Worm (Caenorhabditis elegans): Measurements from ENCODE around the gene F18H3.1.

DNA sequence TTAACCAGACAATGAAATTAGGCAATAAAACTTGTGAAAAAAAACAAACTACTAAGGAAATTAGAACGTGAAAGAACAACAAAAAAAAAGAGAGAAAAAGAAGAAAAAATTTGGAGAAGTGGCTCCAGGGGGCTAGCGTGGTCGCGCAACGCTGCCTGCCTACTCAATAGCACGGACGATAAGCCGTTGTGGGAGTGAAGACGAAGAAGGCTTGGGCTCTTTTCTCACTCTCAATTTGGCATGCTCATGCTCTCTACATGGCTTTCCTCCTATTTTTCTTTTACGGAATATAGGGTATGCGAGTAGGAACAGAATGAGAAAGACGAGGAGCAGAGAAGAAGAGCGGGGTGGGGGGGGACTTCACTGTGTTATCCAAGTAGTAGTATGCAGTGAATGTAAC, 17.2 kb upstream of the F18H3.1 start:
- no peak for TF ChIP-seq ztf-3 (GFP tag; optimal IDR thresholded peaks at IDR 0.05)
- TF ChIP-seq ztf-25 (GFP tag; IDR thresholded peaks at IDR 0.05) = no peak
- no peak for TF ChIP-seq dpl-1 (GFP tag; optimal IDR thresholded peaks at IDR 0.05)
- no peak for TF ChIP-seq efl-1 (GFP tag; optimal IDR thresholded peaks at IDR 0.05)
- no peak for TF ChIP-seq Y53G8AR.9 (GFP tag; conservative IDR thresholded peaks at IDR 0.05)
- no peak for TF ChIP-seq ets-4 (GFP tag; optimal IDR thresholded peaks at IDR 0.05)
- no peak for TF ChIP-seq egrh-3 (GFP tag; IDR thresholded peaks at IDR 0.05)
- no peak for TF ChIP-seq dox-1 (GFP tag; IDR thresholded peaks at IDR 0.05)
- TF ChIP-seq attf-6 (GFP tag; IDR thresholded peaks at IDR 0.05) = no peak
